Worm (Caenorhabditis elegans) whole organism, young adult: ENCODE results near the gene srh-257.

ENCODE experiments used
- B0019.2 ChIP-seq: fragments of 200-800 bp; sonication (Bioruptor generic); conservative IDR thresholded peaks from 2 replicates; pipeline ENCODE4 v1.3.6; 2022; ENCODE audit warnings: missing genetic modification reagents, missing genetic modification characterization, missing compliant biosample characterization
- C06A6.2 ChIP-seq: fragments of 200-800 bp; sonication (Bioruptor generic); conservative IDR thresholded peaks from 2 replicates; pipeline ENCODE4 v1.3.6; 2022; ENCODE audit warnings: missing genetic modification characterization, missing compliant biosample characterization
- D2030.7 ChIP-seq: fragments of 200-800 bp; sonication (Bioruptor generic); IDR thresholded peaks from 2 replicates; pipeline ENCODE4 v1.3.6; 2022; ENCODE audit warnings: missing genetic modification reagents, missing genetic modification characterization, missing compliant biosample characterization
- Y53F4B.3 ChIP-seq: fragments of 200-800 bp; sonication (Bioruptor generic); IDR thresholded peaks from 2 replicates; pipeline ENCODE4 v1.3.6; 2022; ENCODE audit warnings: missing genetic modification reagents, missing genetic modification characterization, missing compliant biosample characterization
- Y53G8AR.9 ChIP-seq: fragments of 200-800 bp; sonication (Bioruptor generic); conservative IDR thresholded peaks from 2 replicates; pipeline ENCODE4 v1.3.6; 2022; ENCODE audit warnings: missing genetic modification reagents, missing genetic modification characterization, missing compliant biosample characterization
- Y56A3A.18 ChIP-seq: fragments of 200-800 bp; sonication (Bioruptor generic); IDR thresholded peaks from 2 replicates; pipeline ENCODE4 v1.3.6; 2022; ENCODE audit warnings: missing genetic modification reagents, missing genetic modification characterization, missing compliant biosample characterization
- ZK185.1 ChIP-seq: sonication (generic microtip); optimal IDR thresholded peaks from 2 replicates; lab custom pipeline; 2016; ENCODE audit warnings: mild to moderate bottlenecking, missing genetic modification characterization, missing compliant biosample characterization; ENCODE audit not compliant: poor library complexity, severe bottlenecking
- aptf-3 ChIP-seq: fragments of 200-800 bp; sonication (Bioruptor generic); IDR thresholded peaks from 2 replicates; pipeline ENCODE4 v1.3.6; 2022; ENCODE audit warnings: missing genetic modification characterization, missing compliant biosample characterization
- atf-7 ChIP-seq: sonication (generic microtip); optimal IDR thresholded peaks from 2 replicates; lab custom pipeline; 2017; ENCODE audit warnings: mild to moderate bottlenecking, missing genetic modification characterization, missing compliant biosample characterization
- attf-6 ChIP-seq: fragments of 200-800 bp; sonication (Bioruptor generic); IDR thresholded peaks from 2 replicates; pipeline ENCODE4 v1.3.6; 2022; ENCODE audit warnings: missing genetic modification reagents, missing genetic modification characterization, missing compliant biosample characterization
- bed-2 ChIP-seq: fragments of 200-800 bp; sonication (Bioruptor generic); IDR thresholded peaks from 2 replicates; pipeline ENCODE4 v1.3.6; 2022; ENCODE audit warnings: missing genetic modification reagents, missing genetic modification characterization, missing compliant biosample characterization
- ccch-3 ChIP-seq: fragments of 200-800 bp; sonication (Bioruptor generic); optimal IDR thresholded peaks from 2 replicates; lab custom pipeline; 2018; ENCODE audit warnings: mild to moderate bottlenecking, missing genetic modification characterization, missing compliant biosample characterization
- ceh-100 ChIP-seq: fragments of 200-800 bp; sonication (Bioruptor generic); IDR thresholded peaks from 2 replicates; pipeline ENCODE4 v1.3.6; 2022; ENCODE audit warnings: missing genetic modification reagents, missing genetic modification characterization, missing compliant biosample characterization
- chd-7 ChIP-seq: sonication (generic microtip); optimal IDR thresholded peaks from 2 replicates; lab custom pipeline; 2016; ENCODE audit warnings: mild to moderate bottlenecking, missing genetic modification characterization, moderate library complexity, missing compliant biosample characterization
- die-1 ChIP-seq: sonication (generic microtip); optimal IDR thresholded peaks from 2 replicates; lab custom pipeline; 2016; ENCODE audit warnings: missing genotype, mild to moderate bottlenecking, missing genetic modification characterization, missing compliant biosample characterization
- dpl-1 ChIP-seq: fragments of 150-350 bp; optimal IDR thresholded peaks from 2 replicates; lab custom pipeline; 2014; ENCODE audit warnings: missing biosample characterization, missing genetic modification reagents, missing genetic modification characterization
- egl-18 ChIP-seq: fragments of 200-800 bp; sonication (Bioruptor generic); IDR thresholded peaks from 2 replicates; pipeline ENCODE4 v1.3.6; 2022; ENCODE audit warnings: missing genetic modification reagents, missing genetic modification characterization, missing compliant biosample characterization
- egl-44 ChIP-seq: fragments of 200-800 bp; sonication (Bioruptor generic); IDR thresholded peaks from 2 replicates; pipeline ENCODE4 v1.3.6; 2022; ENCODE audit warnings: missing genetic modification reagents, missing genetic modification characterization, missing compliant biosample characterization
- fkh-3 ChIP-seq: sonication (generic microtip); optimal IDR thresholded peaks from 2 replicates; lab custom pipeline; 2016; ENCODE audit warnings: mild to moderate bottlenecking, missing genetic modification characterization, missing compliant biosample characterization
- hsf-1 ChIP-seq: fragments of 200-800 bp; sonication (Bioruptor generic); IDR thresholded peaks from 2 replicates; pipeline ENCODE4 v1.3.6; 2022; ENCODE audit warnings: missing genetic modification reagents, missing genetic modification characterization, missing compliant biosample characterization
- lin-35 ChIP-seq, 3 experiments: fragments of 150-350 bp in 2 of 3; sonication (generic microtip) in 1 of 3; optimal IDR thresholded peaks; 2 replicates each; lab custom pipeline; 2014 to 2018; ENCODE audit warnings: missing biosample characterization in 3 of 3, missing genetic modification characterization in 3 of 3, missing genetic modification reagents in 3 of 3
- madf-10 ChIP-seq: sonication (generic microtip); optimal IDR thresholded peaks from 2 replicates; lab custom pipeline; 2016; ENCODE audit warnings: mild to moderate bottlenecking, missing genetic modification characterization, missing compliant biosample characterization
- madf-6 ChIP-seq: fragments of 200-800 bp; sonication (Bioruptor generic); IDR thresholded peaks from 2 replicates; pipeline ENCODE4 v1.3.6; 2022; ENCODE audit warnings: missing genetic modification reagents, missing genetic modification characterization, missing compliant biosample characterization
- mcd-1 ChIP-seq: fragments of 200-800 bp; sonication (Bioruptor generic); IDR thresholded peaks from 2 replicates; pipeline ENCODE4 v1.3.6; 2022; ENCODE audit warnings: missing genetic modification reagents, missing genetic modification characterization, missing compliant biosample characterization
- mes-4 ChIP-seq: sonication (generic microtip); optimal IDR thresholded peaks from 2 replicates; lab custom pipeline; 2016; ENCODE audit warnings: missing genotype, missing genetic modification characterization, missing compliant biosample characterization
- nfya-1 ChIP-seq: sonication (generic microtip); optimal IDR thresholded peaks from 2 replicates; lab custom pipeline; 2017; ENCODE audit warnings: antibody characterized with exemption, missing compliant biosample characterization, missing genetic modification characterization, borderline replicate concordance; ENCODE audit not compliant: insufficient read depth
- nfya-2 ChIP-seq: fragments of 200-800 bp; sonication (Bioruptor generic); IDR thresholded peaks from 2 replicates; pipeline ENCODE4 v1.3.6; 2022; ENCODE audit warnings: missing genetic modification reagents, missing genetic modification characterization, missing compliant biosample characterization
- nfyb-1 ChIP-seq: fragments of 200-800 bp; sonication (Bioruptor generic); IDR thresholded peaks from 2 replicates; pipeline ENCODE4 v1.3.6; 2022; ENCODE audit warnings: missing genetic modification reagents, missing genetic modification characterization, missing compliant biosample characterization
- nhr-27 ChIP-seq: fragments of 200-800 bp; sonication (Bioruptor generic); optimal IDR thresholded peaks from 2 replicates; lab custom pipeline; 2018; ENCODE audit warnings: mild to moderate bottlenecking, missing genetic modification characterization, moderate library complexity, missing compliant biosample characterization
- rcor-1 ChIP-seq: fragments of 200-800 bp; sonication (Bioruptor generic); IDR thresholded peaks from 2 replicates; pipeline ENCODE4 v1.3.6; 2022; ENCODE audit warnings: missing genetic modification reagents, missing genetic modification characterization, missing compliant biosample characterization
- snpc-1.3 ChIP-seq: sonication (generic microtip); optimal IDR thresholded peaks from 2 replicates; lab custom pipeline; 2017; ENCODE audit warnings: missing genetic modification characterization, mild to moderate bottlenecking, missing compliant biosample characterization, antibody characterized with exemption, moderate library complexity, missing genotype, missing genetic modification reagents; ENCODE audit not compliant: insufficient read depth
- snpc-4 ChIP-seq, 5 experiments: fragments of 150-350 bp in 1 of 5; sonication (generic microtip) in 4 of 5; optimal IDR thresholded peaks; 2 replicates each; lab custom pipeline; 2014 to 2018; ENCODE audit warnings: missing genetic modification characterization in 5 of 5, missing biosample characterization in 3 of 5, antibody characterized with exemption in 2 of 5, mild to moderate bottlenecking in 2 of 5, missing compliant biosample characterization in 2 of 5, missing genotype in 2 of 5, moderate library complexity in 2 of 5, missing genetic modification reagents in 1 of 5
- unc-130 ChIP-seq: sonication (generic microtip); optimal IDR thresholded peaks from 2 replicates; lab custom pipeline; 2016; ENCODE audit warnings: missing genetic modification reagents, missing genetic modification characterization, missing compliant biosample characterization
- xnd-1 ChIP-seq: sonication (generic microtip); optimal IDR thresholded peaks from 2 replicates; lab custom pipeline; 2016; ENCODE audit warnings: missing genotype, missing genetic modification reagents, missing genetic modification characterization, missing compliant biosample characterization
- zim-3 ChIP-seq: sonication (generic microtip); optimal IDR thresholded peaks from 2 replicates; lab custom pipeline; 2017; ENCODE audit warnings: mild to moderate bottlenecking, missing genetic modification characterization, moderate library complexity, missing compliant biosample characterization

srh-257 gene

ce11 chrV:15401856-15402314 is 5.1 kb upstream of the srh-257 start, which contains the start of gene fbxa-135:
TSS of gene fbxa-135 (plus strand) at chrV:15402264.
- no peak for TF ChIP-seq madf-10
- TF ChIP-seq atf-7 (tag; lab: Kevin White, UChicago) = no peak
- TF ChIP-seq mes-4 = no peak
- no peak for TF ChIP-seq ceh-100 (GFP tag; lab: Robert Waterston, UW)
- TF ChIP-seq chd-7 (tag; lab: Kevin White, UChicago) = no peak
- no peak for TF ChIP-seq bed-2 (GFP tag; lab: Robert Waterston, UW)
- no peak for TF ChIP-seq die-1
- no peak for TF ChIP-seq aptf-3
- no peak for TF ChIP-seq unc-130 (GFP tag; lab: Kevin White, UChicago)
- TF ChIP-seq egl-44 (GFP tag; lab: Robert Waterston, UW) = no peak
- TF ChIP-seq ZK185.1 = no peak

ce11 chrV:15404859-15405258 is 2.2 kb upstream of the srh-257 start, which contains the start of gene srh-258:
TSS of gene srh-258 (plus strand) at chrV:15405159.
- TF ChIP-seq die-1 (no peak), xnd-1 (tag; lab: Kevin White, UChicago) (no peak), egl-18 (GFP tag; lab: Robert Waterston, UW) (no peak), egl-44 (GFP tag; lab: Robert Waterston, UW) (no peak)

ce11 chrV:15412625-15413024 is 5.6 kb downstream of the srh-257 start, which contains the start of gene srbc-63:
TSS of gene srbc-63 (minus strand) at chrV:15412725.
- TF ChIP-seq snpc-4 (GFP tag; optimal IDR thresholded peaks at IDR 0.05; lab: Kevin White, UChicago) (no peak), snpc-4 (tag; optimal IDR thresholded peaks at IDR 0.05; lab: Kevin White, UChicago) (no peak), snpc-1.3 (tag; lab: Kevin White, UChicago) (no peak), attf-6 (no peak), rcor-1 (GFP tag; lab: Robert Waterston, UW) (no peak), ccch-3 (GFP tag; lab: Kevin White, UChicago) (no peak), Y56A3A.18 (no peak), madf-6 (GFP tag; lab: Robert Waterston, UW) (no peak), nhr-27 (no peak)

- TF ChIP-seq C06A6.2 = no peak
- TF ChIP-seq D2030.7 = no peak
- TF ChIP-seq lin-35 (GFP tag; optimal IDR thresholded peaks at IDR 0.05; lab: Kevin White, UChicago) = no peak
- no peak for TF ChIP-seq nfya-1 (tag; lab: Kevin White, UChicago)
- no peak for TF ChIP-seq mcd-1 (GFP tag; lab: Robert Waterston, UW)
- no peak for TF ChIP-seq B0019.2 (GFP tag; lab: Robert Waterston, UW)
- no peak for TF ChIP-seq fkh-3 (tag; lab: Kevin White, UChicago)
- TF ChIP-seq ceh-100 (GFP tag; lab: Robert Waterston, UW) = no peak
- TF ChIP-seq ZK185.1 = no peak
- TF ChIP-seq Y53G8AR.9 (GFP tag; lab: Robert Waterston, UW) = no peak
- TF ChIP-seq dpl-1 = no peak
- no peak for TF ChIP-seq chd-7 (tag; lab: Kevin White, UChicago)
- no peak for TF ChIP-seq Y53F4B.3 (GFP tag; lab: Robert Waterston, UW)
- TF ChIP-seq hsf-1 (GFP tag; lab: Robert Waterston, UW) = no peak
- no peak for TF ChIP-seq nfyb-1 (GFP tag; lab: Robert Waterston, UW)
- no peak for TF ChIP-seq nfya-2 (GFP tag; lab: Robert Waterston, UW)
- TF ChIP-seq zim-3 (tag; lab: Kevin White, UChicago) = no peak
- TF ChIP-seq, all 124 proteins: peak for 0
These were observed 6.8 kb downstream of the srh-257 start, which contains the start of gene srh-264 for ce11 chrV:15413847-15414246. TSS of gene srh-264 (plus strand) at chrV:15414147.
